Worm (Caenorhabditis elegans): ENCODE data around the gene cest-2.3.

The cest-2.3 gene

DNA sequence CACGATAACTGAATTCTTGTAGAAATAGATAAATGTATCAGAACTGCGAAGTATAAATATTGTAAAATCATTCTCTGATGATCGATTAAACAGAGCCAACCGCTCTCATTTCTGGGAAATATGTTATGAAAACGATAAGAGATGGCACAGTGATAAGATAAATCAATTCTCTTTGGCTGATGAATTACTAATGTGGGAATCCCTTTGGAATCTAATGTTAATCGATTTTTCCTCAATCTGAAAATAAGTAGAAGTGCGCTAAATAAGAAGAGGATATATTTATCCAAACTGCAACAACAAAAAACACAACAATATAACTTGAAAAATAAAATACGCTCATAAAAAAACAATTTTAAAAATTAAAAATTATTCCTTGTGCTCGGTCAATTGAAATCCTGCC is at the start of gene cest-2.3:
Gene cest-2.3, minus strand, starts transcription at position 101 of the 400 bp plus-strand sequence.
- no peak for TF ChIP-seq nhr-10 (tag; optimal IDR thresholded peaks at IDR 0.05)
- no peak for TF ChIP-seq lin-39 (tag; optimal IDR thresholded peaks at IDR 0.05)

DNA sequence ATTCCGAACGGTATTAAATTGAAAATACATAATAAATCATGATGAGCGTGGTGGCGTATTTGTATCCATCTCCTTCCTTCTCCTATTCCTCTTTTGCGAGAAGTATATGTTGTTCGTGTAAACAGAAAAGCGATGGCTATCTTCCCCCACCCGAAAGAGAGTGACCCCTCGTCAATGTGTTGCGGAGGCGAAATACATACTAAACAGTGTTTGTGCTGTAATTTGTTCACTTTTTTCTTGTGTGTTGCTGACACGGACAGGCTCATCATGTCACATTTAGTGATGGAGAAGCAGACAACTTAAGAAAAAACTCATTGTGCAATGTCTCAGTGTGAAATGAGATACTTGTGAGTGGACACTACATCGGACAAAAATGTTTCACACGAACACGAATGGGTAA is 48.9 kb upstream of the cest-2.3 start:
- TF ChIP-seq lin-13 (GFP tag; optimal IDR thresholded peaks at IDR 0.05) = no peak
- TF ChIP-seq fos-1 (tag; optimal IDR thresholded peaks at IDR 0.05) = peak; percentile 4
- TF ChIP-seq sma-9 (GFP tag; optimal IDR thresholded peaks at IDR 0.05) = no peak
- TF ChIP-seq sma-9 (tag; optimal IDR thresholded peaks at IDR 0.05) = no peak
- TF ChIP-seq nhr-77 (tag; optimal IDR thresholded peaks at IDR 0.05) = no peak

ce11 chrV:14230788-14231583 is 48.2 kb upstream of the cest-2.3 start:
- no peak for TF ChIP-seq nhr-129 (tag; optimal IDR thresholded peaks at IDR 0.05)

DNA sequence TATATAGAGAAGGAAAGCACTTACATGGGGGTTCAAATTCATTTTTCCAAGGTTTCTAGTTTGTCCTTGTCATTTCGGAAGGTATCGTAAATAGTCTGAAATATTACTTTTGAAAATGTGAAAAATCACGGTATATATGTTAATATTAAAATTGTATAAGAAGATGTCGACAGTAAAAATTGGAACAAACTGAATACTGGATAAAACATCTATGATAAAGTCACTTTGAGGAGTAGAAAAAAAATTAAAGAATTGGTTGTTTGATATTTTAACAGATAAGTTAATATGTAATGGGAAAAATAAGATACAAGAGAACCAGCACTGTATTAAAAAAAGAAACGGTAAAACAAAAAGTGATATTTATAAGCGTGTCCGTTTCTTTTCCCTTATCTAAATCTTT is 43.6 kb upstream of the cest-2.3 start, which contains the start of gene nep-21:
Gene nep-21, minus strand, starts transcription at position 101 of the 400 bp plus-strand sequence.
- TF ChIP-seq gmeb-1 (tag; optimal IDR thresholded peaks at IDR 0.05) = no peak
- no peak for TF ChIP-seq nhr-6 (tag; optimal IDR thresholded peaks at IDR 0.05)
- TF ChIP-seq lin-13 (GFP tag; optimal IDR thresholded peaks at IDR 0.05) = no peak
- no peak for TF ChIP-seq elt-3 (tag; optimal IDR thresholded peaks at IDR 0.05)
- TF ChIP-seq R02D3.7 (tag; optimal IDR thresholded peaks at IDR 0.05) = no peak

DNA sequence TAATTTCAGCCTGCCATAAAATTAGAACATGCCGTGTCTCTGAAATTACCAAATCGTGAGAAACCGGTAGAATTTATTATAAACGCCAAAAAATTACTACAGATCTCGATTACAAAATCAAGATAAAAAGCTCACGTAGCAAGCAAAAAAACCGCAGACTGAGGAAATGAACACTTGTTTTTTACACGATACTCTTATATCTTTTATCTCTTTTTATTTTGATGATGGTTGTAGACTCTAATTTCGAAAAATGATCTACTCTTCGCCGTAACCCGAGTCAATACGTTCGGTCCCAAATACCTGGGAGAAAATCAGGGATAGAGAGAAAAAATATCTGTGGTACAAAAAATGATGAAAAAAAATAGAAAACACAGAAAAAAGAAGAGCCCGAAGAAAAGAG is 40.4 kb upstream of the cest-2.3 start:
- TF ChIP-seq nhr-10 (tag; optimal IDR thresholded peaks at IDR 0.05) (no peak), lin-13 (GFP tag; optimal IDR thresholded peaks at IDR 0.05) (no peak), ama-1 (optimal IDR thresholded peaks at IDR 0.05) (no peak), skn-1 (tag; optimal IDR thresholded peaks at IDR 0.05) (no peak), nhr-11 (tag; optimal IDR thresholded peaks at IDR 0.05) (no peak), unc-55 (GFP tag; optimal IDR thresholded peaks at IDR 0.05) (no peak), sma-9 (GFP tag; optimal IDR thresholded peaks at IDR 0.05) (no peak), sma-9 (tag; optimal IDR thresholded peaks at IDR 0.05) (no peak), C34F6.9 (tag; optimal IDR thresholded peaks at IDR 0.05) (no peak), aly-2 (tag; optimal IDR thresholded peaks at IDR 0.05) (no peak), crh-2 (tag; optimal IDR thresholded peaks at IDR 0.05) (no peak), alr-1 (tag; optimal IDR thresholded peaks at IDR 0.05) (no peak)

DNA sequence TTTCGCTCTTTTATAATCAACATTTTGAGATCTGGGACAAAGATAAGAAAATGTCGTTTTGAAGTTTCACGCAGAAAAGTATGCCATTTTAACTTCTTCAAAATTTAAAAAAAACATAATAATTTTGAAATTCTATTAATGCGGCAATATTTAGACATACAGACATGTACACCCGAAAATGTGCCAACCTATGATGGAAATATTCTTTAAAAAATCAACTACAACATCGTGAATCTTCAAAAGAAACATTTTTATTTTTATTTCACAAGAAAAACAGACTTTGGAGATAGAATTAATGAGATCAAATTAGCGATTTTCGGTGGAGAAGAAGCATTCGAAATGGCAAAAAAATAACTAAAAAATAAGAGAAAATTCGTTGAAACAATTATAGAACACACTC is 32.3 kb upstream of the cest-2.3 start, which contains the start of gene T16A9.5:
Gene T16A9.5, minus strand, starts transcription at position 101 of the 400 bp plus-strand sequence.
- TF ChIP-seq lsy-2 (tag; optimal IDR thresholded peaks at IDR 0.05) = no peak
- TF ChIP-seq aly-2 (tag; optimal IDR thresholded peaks at IDR 0.05) = no peak
- no peak for TF ChIP-seq lin-13 (GFP tag; optimal IDR thresholded peaks at IDR 0.05)
- no peak for TF ChIP-seq skn-1 (tag; optimal IDR thresholded peaks at IDR 0.05)
- no peak for TF ChIP-seq dmd-4 (tag; optimal IDR thresholded peaks at IDR 0.05)
- no peak for TF ChIP-seq nhr-21 (tag; optimal IDR thresholded peaks at IDR 0.05)
- no peak for TF ChIP-seq C34F6.9 (tag; optimal IDR thresholded peaks at IDR 0.05)
- no peak for TF ChIP-seq nhr-237 (tag; optimal IDR thresholded peaks at IDR 0.05)
- TF ChIP-seq nhr-23 (tag; optimal IDR thresholded peaks at IDR 0.05) = no peak
- no peak for TF ChIP-seq nhr-25 (tag; optimal IDR thresholded peaks at IDR 0.05)
- no peak for TF ChIP-seq egl-27 (tag; optimal IDR thresholded peaks at IDR 0.05)
- no peak for TF ChIP-seq ceh-82 (tag; optimal IDR thresholded peaks at IDR 0.05)
- no peak for TF ChIP-seq nhr-11 (tag; optimal IDR thresholded peaks at IDR 0.05)
- TF ChIP-seq sem-4 (tag; optimal IDR thresholded peaks at IDR 0.05) = no peak
- no peak for TF ChIP-seq R02D3.7 (tag; optimal IDR thresholded peaks at IDR 0.05)
- TF ChIP-seq gmeb-1 (tag; optimal IDR thresholded peaks at IDR 0.05) = no peak

DNA sequence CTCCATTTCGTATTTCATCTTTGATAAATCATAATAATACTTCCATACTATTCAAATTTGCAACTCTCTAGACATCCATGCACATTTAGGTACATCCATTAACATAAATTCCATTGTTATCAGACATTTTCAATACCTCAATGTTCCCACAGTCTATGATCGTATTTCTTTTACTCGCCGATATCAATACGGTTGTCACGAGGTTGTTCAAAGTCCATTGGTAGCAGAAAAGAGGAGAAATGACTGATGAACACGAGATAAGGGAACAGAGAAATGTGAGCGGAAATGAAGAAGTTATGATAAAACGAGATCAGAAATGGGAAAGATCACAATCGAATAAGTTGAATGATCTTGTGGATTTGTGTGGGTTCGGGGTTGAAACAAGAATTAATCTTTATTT is 30.1 kb upstream of the cest-2.3 start:
- TF ChIP-seq snpc-4 (tag; optimal IDR thresholded peaks at IDR 0.05) (no peak), nhr-11 (tag; optimal IDR thresholded peaks at IDR 0.05) (no peak), gmeb-1 (tag; optimal IDR thresholded peaks at IDR 0.05) (peak; percentile 53), sma-9 (GFP tag; optimal IDR thresholded peaks at IDR 0.05) (peak; percentile 76), sma-9 (tag; optimal IDR thresholded peaks at IDR 0.05) (no peak), R02D3.7 (tag; optimal IDR thresholded peaks at IDR 0.05) (no peak), nhr-10 (tag; optimal IDR thresholded peaks at IDR 0.05) (no peak), nhr-23 (tag; optimal IDR thresholded peaks at IDR 0.05) (no peak), C34F6.9 (tag; optimal IDR thresholded peaks at IDR 0.05) (no peak), lsy-2 (tag; optimal IDR thresholded peaks at IDR 0.05) (no peak), ztf-4 (tag; optimal IDR thresholded peaks at IDR 0.05) (no peak), F13H6.1 (tag; optimal IDR thresholded peaks at IDR 0.05) (no peak), crh-2 (tag; optimal IDR thresholded peaks at IDR 0.05) (peak; percentile 65), nhr-21 (tag; optimal IDR thresholded peaks at IDR 0.05) (peak; percentile 70), dmd-4 (tag; optimal IDR thresholded peaks at IDR 0.05) (no peak), unc-62 (GFP tag; optimal IDR thresholded peaks at IDR 0.05) (no peak), unc-55 (GFP tag; optimal IDR thresholded peaks at IDR 0.05) (no peak), ama-1 (optimal IDR thresholded peaks at IDR 0.05) (no peak), fos-1 (tag; optimal IDR thresholded peaks at IDR 0.05) (peak; percentile 78), blmp-1 (tag; optimal IDR thresholded peaks at IDR 0.05; ENCODE audit: insufficient read depth) (peak; percentile 51)

Measured in whole organism, L2 larva.